Worm (Caenorhabditis elegans) whole organism, L3 larva: ENCODE measurements around the gene W03F9.2.

Experiments used
- ama-1 ChIP-seq: fragments of 150-350 bp; optimal IDR thresholded peaks from 2 replicates; lab custom pipeline; 2018
- ceh-82 ChIP-seq: fragments of 150-350 bp; optimal IDR thresholded peaks from 2 replicates; lab custom pipeline; 2014; ENCODE audit warnings: missing biosample characterization, missing genetic modification characterization
- fkh-10 ChIP-seq: sonication (generic microtip); optimal IDR thresholded peaks from 2 replicates; lab custom pipeline; 2017; ENCODE audit warnings: missing biosample characterization, missing genetic modification reagents, missing genetic modification characterization
- nfya-1 ChIP-seq: sonication (generic microtip); optimal IDR thresholded peaks from 2 replicates; lab custom pipeline; 2017; ENCODE audit warnings: missing genetic modification characterization, mild to moderate bottlenecking, missing compliant biosample characterization, antibody characterized with exemption, moderate library complexity; ENCODE audit not compliant: insufficient read depth
- nhr-12 ChIP-seq: fragments of 150-350 bp; optimal IDR thresholded peaks from 2 replicates; lab custom pipeline; 2014; ENCODE audit warnings: missing biosample characterization, missing genetic modification characterization
- nhr-237 ChIP-seq: fragments of 150-350 bp; optimal IDR thresholded peaks from 2 replicates; lab custom pipeline; 2014; ENCODE audit warnings: missing biosample characterization, missing genetic modification characterization
- unc-39 ChIP-seq: sonication (generic microtip); optimal IDR thresholded peaks from 4 replicates; lab custom pipeline; 2017; ENCODE audit warnings: missing biosample characterization, missing genetic modification characterization
- unc-62 ChIP-seq: fragments of 150-350 bp; sonication (generic microtip); optimal IDR thresholded peaks from 4 replicates; lab custom pipeline; 2014; ENCODE audit warnings: missing biosample characterization, missing genetic modification reagents, missing genetic modification characterization
- ztf-4 ChIP-seq: fragments of 150-350 bp; optimal IDR thresholded peaks from 2 replicates; lab custom pipeline; 2014; ENCODE audit warnings: missing biosample characterization, missing genetic modification characterization

ce11 chrV:151310-151709 is 23.5 kb upstream of the W03F9.2 start, which contains the start of gene W03F9.4:
- TF ChIP-seq nfya-1, result no peak
- TF ChIP-seq unc-62, result no peak
- TF ChIP-seq ceh-82 (tag; lab: Kevin White, UChicago), result no peak
- no peak for TF ChIP-seq unc-39 (tag; lab: Kevin White, UChicago)
- TF ChIP-seq fkh-10 (GFP tag; lab: Kevin White, UChicago), result no peak
- TF ChIP-seq nhr-12 (tag; lab: Kevin White, UChicago), result no peak
- no peak for TF ChIP-seq nhr-237 (tag; lab: Kevin White, UChicago)
- TF ChIP-seq ama-1 (lab: Kevin White, UChicago), result no peak
- TF ChIP-seq ztf-4 (tag; lab: Kevin White, UChicago), result no peak
